Worm (Caenorhabditis elegans): ENCODE results near the gene moc-3.
"Not testable (repeated sequence)": the region's sequence is repeated elsewhere in the genome, so short reads cannot be mapped to it uniquely, and the experiment has no call there.

moc-3 gene

ce11 chrIV:8122349-8122748 is 8.0 kb upstream of the moc-3 start, which contains the start of gene erp-44.3:
Gene erp-44.3 (plus strand): TSS chrIV:8122649.
- not testable (repeated sequence) for TF ChIP-seq pes-1, scrt-1, tbx-11 (GFP tag; IDR thresholded peaks at IDR 0.05)

- TF ChIP-seq sea-1 (GFP tag; conservative IDR thresholded peaks at IDR 0.05) (no peak), hnd-1 (tag; optimal IDR thresholded peaks at IDR 0.05) (no peak), tbx-11 (GFP tag; IDR thresholded peaks at IDR 0.05) (no peak), ama-1 (optimal IDR thresholded peaks at IDR 0.05) (no peak), flt-1 (GFP tag; IDR thresholded peaks at IDR 0.05) (no peak), tra-4 (tag; optimal IDR thresholded peaks at IDR 0.05) (no peak), ets-7 (tag; optimal IDR thresholded peaks at IDR 0.05) (no peak), ceh-13 (GFP tag; optimal IDR thresholded peaks at IDR 0.05) (no peak), tbx-37 (GFP tag; conservative IDR thresholded peaks at IDR 0.05) (no peak), scrt-1 (GFP tag; IDR thresholded peaks at IDR 0.05) (no peak), hmbx-1 (tag; optimal IDR thresholded peaks at IDR 0.05) (no peak), aly-1 (tag; optimal IDR thresholded peaks at IDR 0.05) (no peak), pes-1 (GFP tag; IDR thresholded peaks at IDR 0.05) (no peak), B0310.2 (tag; optimal IDR thresholded peaks at IDR 0.05) (no peak), hmg-4 (GFP tag; optimal IDR thresholded peaks at IDR 0.05) (no peak), ceh-36 (tag; optimal IDR thresholded peaks at IDR 0.05) (no peak)
Observed at ce11 chrIV:8126902-8127301, 3.5 kb upstream of the moc-3 start, which contains the start of gene ceph-41. Gene ceph-41 (plus strand): TSS chrIV:8127202.

DNA sequence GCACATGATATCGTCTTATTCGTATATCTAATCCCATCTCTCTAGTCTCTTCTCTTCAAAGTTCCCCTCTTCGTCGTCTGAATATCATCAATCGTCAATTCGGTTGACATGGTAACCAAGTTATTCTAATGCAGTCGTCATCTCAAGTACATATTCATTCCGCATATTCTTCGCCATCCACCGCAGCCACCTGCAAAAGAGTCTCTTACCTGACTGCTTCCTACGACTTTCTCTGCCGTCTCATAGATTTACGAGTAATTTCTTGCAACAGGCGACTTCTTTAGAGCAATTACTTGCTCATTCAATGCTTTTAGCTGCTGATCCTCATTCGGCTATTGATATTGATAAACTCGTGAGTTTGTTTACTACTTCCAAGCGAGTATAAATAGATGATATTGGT is 2.9 kb upstream of the moc-3 start:
- no peak for TF ChIP-seq aly-1 (tag; optimal IDR thresholded peaks at IDR 0.05)
- no peak for TF ChIP-seq B0310.2 (tag; optimal IDR thresholded peaks at IDR 0.05)
- TF ChIP-seq pes-1 (GFP tag; IDR thresholded peaks at IDR 0.05) = no peak
- TF ChIP-seq ama-1 (optimal IDR thresholded peaks at IDR 0.05) = no peak
- TF ChIP-seq ceh-13 (GFP tag; optimal IDR thresholded peaks at IDR 0.05) = no peak
- TF ChIP-seq flt-1 (GFP tag; IDR thresholded peaks at IDR 0.05) = no peak
- no peak for TF ChIP-seq ceh-36 (tag; optimal IDR thresholded peaks at IDR 0.05)
- TF ChIP-seq tbx-37 (GFP tag; conservative IDR thresholded peaks at IDR 0.05) = no peak
- no peak for TF ChIP-seq tbx-11 (GFP tag; IDR thresholded peaks at IDR 0.05)
- TF ChIP-seq hmg-4 (GFP tag; optimal IDR thresholded peaks at IDR 0.05) = no peak
- TF ChIP-seq F13C5.2 (tag; optimal IDR thresholded peaks at IDR 0.05) = no peak
- TF ChIP-seq hnd-1 (tag; optimal IDR thresholded peaks at IDR 0.05) = no peak
- no peak for TF ChIP-seq tra-4 (tag; optimal IDR thresholded peaks at IDR 0.05)
- TF ChIP-seq scrt-1 (GFP tag; IDR thresholded peaks at IDR 0.05) = no peak
- TF ChIP-seq ets-7 (tag; optimal IDR thresholded peaks at IDR 0.05) = no peak
- no peak for TF ChIP-seq sea-1 (GFP tag; conservative IDR thresholded peaks at IDR 0.05)
- TF ChIP-seq hmbx-1 (tag; optimal IDR thresholded peaks at IDR 0.05) = no peak

- TF ChIP-seq scrt-1 (GFP tag; IDR thresholded peaks at IDR 0.05) = no peak
- TF ChIP-seq sea-1 (GFP tag; conservative IDR thresholded peaks at IDR 0.05) = no peak
- TF ChIP-seq ama-1 (optimal IDR thresholded peaks at IDR 0.05) = no peak
- TF ChIP-seq tra-4 (tag; optimal IDR thresholded peaks at IDR 0.05) = no peak
- no peak for TF ChIP-seq F13C5.2 (tag; optimal IDR thresholded peaks at IDR 0.05)
- no peak for TF ChIP-seq tbx-37 (GFP tag; conservative IDR thresholded peaks at IDR 0.05)
- TF ChIP-seq B0310.2 (tag; optimal IDR thresholded peaks at IDR 0.05) = no peak
- no peak for TF ChIP-seq ceh-36 (tag; optimal IDR thresholded peaks at IDR 0.05)
Observed at ce11 chrIV:8133536-8133935, 3.2 kb downstream of the moc-3 start, which contains the start of gene sph-1. Gene sph-1 (minus strand): TSS chrIV:8133558.

DNA sequence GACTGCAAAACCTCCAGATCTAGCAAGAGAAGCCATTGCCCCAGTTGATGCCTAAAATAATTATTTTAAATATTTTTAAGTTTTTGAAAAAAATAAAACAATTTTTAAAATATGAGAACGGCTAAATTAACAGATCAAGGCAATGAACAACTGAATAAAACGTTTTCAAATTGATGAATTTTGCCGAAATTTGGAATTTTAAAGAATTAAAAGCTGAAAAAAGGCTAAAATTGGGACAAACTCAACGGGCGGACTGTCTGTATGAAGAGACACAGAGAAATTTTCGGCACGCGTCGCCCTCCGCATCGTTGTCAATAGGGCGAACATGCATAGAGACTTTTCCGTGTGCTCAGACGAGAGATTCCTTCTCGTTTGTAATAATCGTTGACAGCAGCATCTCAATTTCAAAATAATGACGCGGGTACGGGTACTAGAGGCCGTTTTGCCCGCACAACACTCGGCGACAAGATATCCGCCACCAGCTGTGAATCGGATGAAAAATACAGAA is 5.7 kb downstream of the moc-3 start, which contains the start of the genes isp-1 and islo-1:
TSS of gene isp-1 (minus strand) at position 51 of the 508 bp plus-strand sequence.
TSS of gene islo-1 (plus strand) at position 385 of the 508 bp plus-strand sequence.
- TF ChIP-seq F13C5.2 (tag; optimal IDR thresholded peaks at IDR 0.05) = peak; percentile 55
- no peak for TF ChIP-seq pes-1 (GFP tag; IDR thresholded peaks at IDR 0.05)

DNA sequence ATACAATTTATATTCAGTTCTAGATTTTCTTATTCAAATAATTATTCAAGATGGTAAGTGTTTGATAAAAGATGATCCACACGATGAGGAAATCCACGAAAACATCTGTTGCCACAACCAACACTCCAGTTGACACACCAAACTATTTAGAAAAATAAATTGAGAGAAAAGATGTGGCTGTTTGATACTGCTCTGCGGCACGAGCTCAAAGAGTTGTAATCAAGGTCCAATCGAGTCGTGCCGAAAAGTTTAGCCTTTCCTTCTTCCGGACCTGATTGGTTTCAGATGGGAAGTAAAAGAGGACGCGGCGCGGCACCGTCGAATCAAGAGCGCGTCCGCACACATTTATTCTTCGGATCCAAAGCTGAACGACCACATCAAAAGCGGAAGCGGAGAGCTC is 6.2 kb downstream of the moc-3 start:
- TF ChIP-seq F13C5.2 (tag; optimal IDR thresholded peaks at IDR 0.05) (no peak), flt-1 (GFP tag; IDR thresholded peaks at IDR 0.05) (no peak), tbx-11 (GFP tag; IDR thresholded peaks at IDR 0.05) (no peak), B0310.2 (tag; optimal IDR thresholded peaks at IDR 0.05) (no peak), hmg-4 (GFP tag; optimal IDR thresholded peaks at IDR 0.05) (no peak), pes-1 (GFP tag; IDR thresholded peaks at IDR 0.05) (no peak), sea-1 (GFP tag; conservative IDR thresholded peaks at IDR 0.05) (no peak), ets-7 (tag; optimal IDR thresholded peaks at IDR 0.05) (no peak), hmbx-1 (tag; optimal IDR thresholded peaks at IDR 0.05) (no peak), hnd-1 (tag; optimal IDR thresholded peaks at IDR 0.05) (no peak), tra-4 (tag; optimal IDR thresholded peaks at IDR 0.05) (no peak), scrt-1 (GFP tag; IDR thresholded peaks at IDR 0.05) (no peak)

DNA sequence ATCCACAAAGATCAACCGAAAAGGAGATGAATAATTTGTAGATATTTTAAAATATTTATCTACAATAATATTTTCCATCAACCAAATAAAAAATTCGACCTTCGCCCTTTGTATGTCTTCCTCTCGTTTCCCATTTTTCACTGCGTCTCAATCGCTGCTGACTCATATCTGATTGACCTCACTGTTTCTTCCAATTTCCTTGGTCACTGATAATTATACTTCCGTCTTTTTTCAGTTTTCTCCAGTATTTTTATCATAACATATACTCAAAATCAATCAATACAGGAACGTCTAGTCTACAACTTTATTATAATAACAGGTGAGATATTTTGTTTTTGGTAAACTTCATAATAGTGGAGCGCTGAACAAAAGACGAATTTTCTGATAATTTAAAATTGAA is 8.6 kb downstream of the moc-3 start, which contains the start of gene pmk-3:
TSS of gene pmk-3 (plus strand) at position 236 of the 400 bp plus-strand sequence.
- TF ChIP-seq ceh-13 (GFP tag; optimal IDR thresholded peaks at IDR 0.05) (no peak), ceh-36 (tag; optimal IDR thresholded peaks at IDR 0.05) (no peak)

ce11 chrIV:8142735-8143550 is 12.6 kb downstream of the moc-3 start, which contains the start of gene pmk-2:
Gene pmk-2 (plus strand): TSS chrIV:8143500.
- TF ChIP-seq flt-1 (GFP tag; IDR thresholded peaks at IDR 0.05) (no peak), aly-1 (tag; optimal IDR thresholded peaks at IDR 0.05) (no peak), ama-1 (optimal IDR thresholded peaks at IDR 0.05) (no peak), hnd-1 (tag; optimal IDR thresholded peaks at IDR 0.05) (no peak), B0310.2 (tag; optimal IDR thresholded peaks at IDR 0.05) (no peak), hmbx-1 (tag; optimal IDR thresholded peaks at IDR 0.05) (no peak), ceh-13 (GFP tag; optimal IDR thresholded peaks at IDR 0.05) (no peak), sea-1 (GFP tag; conservative IDR thresholded peaks at IDR 0.05) (no peak), tbx-37 (GFP tag; conservative IDR thresholded peaks at IDR 0.05) (no peak), ceh-36 (tag; optimal IDR thresholded peaks at IDR 0.05) (no peak), tra-4 (tag; optimal IDR thresholded peaks at IDR 0.05) (no peak), ets-7 (tag; optimal IDR thresholded peaks at IDR 0.05) (no peak), pes-1 (GFP tag; IDR thresholded peaks at IDR 0.05) (no peak), F13C5.2 (tag; optimal IDR thresholded peaks at IDR 0.05) (no peak), hmg-4 (GFP tag; optimal IDR thresholded peaks at IDR 0.05) (no peak), scrt-1 (GFP tag; IDR thresholded peaks at IDR 0.05) (no peak), tbx-11 (GFP tag; IDR thresholded peaks at IDR 0.05) (no peak)
